Worm (Caenorhabditis elegans) whole organism, L3 larva: ENCODE results near the gene fbxa-18.

Source experiments
- elt-2 ChIP-seq: sonication (generic microtip); optimal IDR thresholded peaks from 2 replicates; lab custom pipeline; 2016; ENCODE audit warnings: missing genetic modification reagents, mild to moderate bottlenecking, missing genetic modification characterization, missing compliant biosample characterization
- jun-1 ChIP-seq: fragments of 150-350 bp; optimal IDR thresholded peaks from 2 replicates; lab custom pipeline; 2014; ENCODE audit warnings: missing biosample characterization, missing genetic modification reagents, missing genetic modification characterization
- mdl-1 ChIP-seq: fragments of 150-350 bp; optimal IDR thresholded peaks from 2 replicates; lab custom pipeline; 2014; ENCODE audit warnings: missing biosample characterization, missing genetic modification characterization
- nhr-12 ChIP-seq: fragments of 150-350 bp; optimal IDR thresholded peaks from 2 replicates; lab custom pipeline; 2014; ENCODE audit warnings: missing biosample characterization, missing genetic modification characterization
- pqm-1 ChIP-seq: fragments of 150-350 bp; optimal IDR thresholded peaks from 2 replicates; lab custom pipeline; 2017; ENCODE audit warnings: missing biosample characterization, missing genetic modification characterization, inconsistent platforms

ce11 chrV:16159594-16159993 is 17.1 kb downstream of the fbxa-18 start, which contains the start of gene F10A3.17:
- TF ChIP-seq mdl-1 (tag; lab: Kevin White, UChicago) (no peak), pqm-1 (tag; lab: Kevin White, UChicago) (no peak), nhr-12 (tag; lab: Kevin White, UChicago) (no peak), jun-1 (tag; lab: Kevin White, UChicago) (no peak), elt-2 (tag; lab: Kevin White, UChicago) (no peak)
